Worm (Caenorhabditis elegans) whole organism, mixed stage, embryonic: ENCODE results near the gene srg-22.

Source experiments
- blmp-1 ChIP-seq: fragments of 150-350 bp; optimal IDR thresholded peaks from 2 replicates; lab custom pipeline; 2014; ENCODE audit warnings: missing biosample characterization, missing genetic modification characterization
- ces-1 ChIP-seq: fragments of 150-350 bp; optimal IDR thresholded peaks from 2 replicates; lab custom pipeline; 2014; ENCODE audit warnings: missing biosample characterization, missing genetic modification reagents, missing genetic modification characterization
- hlh-1 ChIP-seq: fragments of 150-350 bp; optimal IDR thresholded peaks from 2 replicates; lab custom pipeline; 2014; ENCODE audit warnings: missing biosample characterization, missing genetic modification reagents, missing genetic modification characterization
- lsy-2 ChIP-seq: fragments of 150-350 bp; optimal IDR thresholded peaks from 2 replicates; lab custom pipeline; 2014; ENCODE audit warnings: missing biosample characterization, missing genetic modification characterization
- mep-1 ChIP-seq: fragments of 150-350 bp; optimal IDR thresholded peaks from 2 replicates; lab custom pipeline; 2017; ENCODE audit warnings: missing biosample characterization, missing genetic modification reagents, missing genetic modification characterization, inconsistent platforms
- nhr-12 ChIP-seq: fragments of 150-350 bp; optimal IDR thresholded peaks from 2 replicates; lab custom pipeline; 2014; ENCODE audit warnings: missing biosample characterization, missing genetic modification characterization
- nhr-237 ChIP-seq: fragments of 150-350 bp; optimal IDR thresholded peaks from 2 replicates; lab custom pipeline; 2014; ENCODE audit warnings: missing biosample characterization, missing genetic modification characterization
- nhr-76 ChIP-seq: sonication (generic microtip); optimal IDR thresholded peaks from 2 replicates; lab custom pipeline; 2017; ENCODE audit warnings: missing biosample characterization, missing genetic modification characterization
- snpc-4 ChIP-seq: fragments of 150-350 bp; optimal IDR thresholded peaks from 2 replicates; lab custom pipeline; 2014; ENCODE audit warnings: missing biosample characterization, missing genetic modification characterization
- unc-62 ChIP-seq: fragments of 150-350 bp; optimal IDR thresholded peaks from 2 replicates; lab custom pipeline; 2014; ENCODE audit warnings: missing biosample characterization, missing genetic modification reagents, missing genetic modification characterization
- zip-8 ChIP-seq: fragments of 150-350 bp; optimal IDR thresholded peaks from 2 replicates; lab custom pipeline; 2014; ENCODE audit warnings: missing biosample characterization, missing genetic modification characterization
- ztf-11 ChIP-seq: fragments of 150-350 bp; optimal IDR thresholded peaks from 2 replicates; lab custom pipeline; 2014; ENCODE audit warnings: missing biosample characterization, missing genetic modification characterization

DNA sequence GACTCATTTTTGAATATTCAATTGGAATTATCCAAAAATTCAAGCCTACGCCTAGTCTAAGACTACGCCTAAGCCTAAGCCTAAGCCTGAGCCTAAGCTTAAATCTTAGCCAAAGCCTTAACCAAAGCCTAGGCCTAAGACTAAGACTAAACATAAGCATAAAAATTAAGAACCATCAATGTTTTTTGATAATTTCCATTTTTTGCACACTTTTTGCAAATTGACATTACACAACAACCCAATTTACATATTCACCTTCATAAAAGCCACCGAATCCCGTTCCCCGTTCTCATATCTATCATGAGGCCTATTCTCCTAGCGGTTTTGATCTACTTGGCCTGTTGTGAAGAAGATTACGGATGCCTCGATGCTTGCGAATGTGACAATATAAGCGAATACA lies 24.2 kb upstream of the srg-22 start, which contains the start of gene T10D4.7:
- no peak for TF ChIP-seq mep-1
- no peak for TF ChIP-seq nhr-12
- TF ChIP-seq ces-1 = no peak
- no peak for TF ChIP-seq ztf-11 (tag; lab: Kevin White, UChicago)
- no peak for TF ChIP-seq nhr-76 (tag; lab: Kevin White, UChicago)
- no peak for TF ChIP-seq zip-8 (tag; lab: Kevin White, UChicago)
- no peak for TF ChIP-seq hlh-1 (tag; lab: Kevin White, UChicago)
- TF ChIP-seq nhr-237 (tag; lab: Kevin White, UChicago) = no peak
- no peak for TF ChIP-seq unc-62 (GFP tag; lab: Kevin White, UChicago)
- TF ChIP-seq snpc-4 = no peak
- no peak for TF ChIP-seq lsy-2 (tag; lab: Kevin White, UChicago)
- no peak for TF ChIP-seq blmp-1 (tag; lab: Kevin White, UChicago)
